Fruit fly (Drosophila melanogaster) whole organism, embryonic: ENCODE data around the gene CG4951.
A peak's percentile ranks its signal among the peaks of the same experiment; 100 is the strongest.

Experiments
- Abd-B ChIP-seq: fragments of 200-800 bp; sonication (Bioruptor generic); optimal IDR thresholded peaks from 2 replicates; lab custom pipeline; 2018; ENCODE audit warnings: missing biosample characterization, mild to moderate bottlenecking, missing genetic modification characterization, moderate library complexity
- Adf1 ChIP-seq: fragments of 200-800 bp; sonication (Bioruptor generic); IDR thresholded peaks from 2 replicates; pipeline ENCODE4 v1.3.6; 2022; ENCODE audit warnings: missing biosample characterization, missing genetic modification characterization
- Asciz ChIP-seq: fragments of 200-800 bp; sonication (Bioruptor generic); optimal IDR thresholded peaks from 2 replicates; lab custom pipeline; 2017; ENCODE audit warnings: missing biosample characterization, mild to moderate bottlenecking, missing genetic modification characterization, missing genetic modification reagents
- CG11085 ChIP-seq: fragments of 200-800 bp; sonication (Bioruptor generic); IDR thresholded peaks from 2 replicates; pipeline ENCODE4 v1.3.6; 2022; ENCODE audit warnings: missing biosample characterization, missing genetic modification characterization
- CG12236 ChIP-seq: fragments of 200-800 bp; sonication (Bioruptor generic); optimal IDR thresholded peaks from 2 replicates; lab custom pipeline; 2016; ENCODE audit warnings: missing biosample characterization, missing genetic modification characterization
- CG1233 ChIP-seq: fragments of 200-800 bp; sonication (Bioruptor generic); optimal IDR thresholded peaks from 4 replicates; lab custom pipeline; 2018; ENCODE audit warnings: missing biosample characterization, mild to moderate bottlenecking, missing genetic modification characterization
- CG17186 ChIP-seq: fragments of 200-800 bp; sonication (Bioruptor generic); optimal IDR thresholded peaks from 3 replicates; lab custom pipeline; 2017; ENCODE audit warnings: missing biosample characterization, missing genetic modification reagents, missing genetic modification characterization
- CG18262 ChIP-seq: fragments of 200-800 bp; optimal IDR thresholded peaks from 3 replicates; lab custom pipeline; 2019; ENCODE audit warnings: missing biosample characterization, mild to moderate bottlenecking, missing genetic modification characterization, moderate library complexity
- CG18619 ChIP-seq: fragments of 200-800 bp; sonication (Bioruptor generic); optimal IDR thresholded peaks from 3 replicates; lab custom pipeline; 2017; ENCODE audit warnings: missing biosample characterization, mild to moderate bottlenecking, missing genetic modification characterization
- CG2875 ChIP-seq: fragments of 200-800 bp; sonication (Bioruptor generic); optimal IDR thresholded peaks from 2 replicates; lab custom pipeline; 2017; ENCODE audit warnings: missing biosample characterization, mild to moderate bottlenecking, missing genetic modification characterization, missing genetic modification reagents
- CG32767 ChIP-seq: fragments of 200-800 bp; sonication (Bioruptor generic); IDR thresholded peaks from 2 replicates; pipeline ENCODE4 v1.3.6; 2022; ENCODE audit warnings: missing biosample characterization, missing genetic modification characterization
- CG34376 ChIP-seq: fragments of 200-800 bp; sonication (Bioruptor generic); optimal IDR thresholded peaks from 2 replicates; lab custom pipeline; 2018; ENCODE audit warnings: missing biosample characterization, mild to moderate bottlenecking, missing genetic modification characterization
- CG4328 ChIP-seq: fragments of 200-800 bp; sonication (Bioruptor generic); optimal IDR thresholded peaks from 3 replicates; lab custom pipeline; 2017; ENCODE audit warnings: missing biosample characterization, missing genetic modification reagents, missing genetic modification characterization
- CG4360 ChIP-seq: fragments of 200-800 bp; sonication (Bioruptor generic); IDR thresholded peaks from 2 replicates; pipeline ENCODE4 v1.3.6; 2022; ENCODE audit warnings: missing biosample characterization, missing genetic modification characterization
- CG6765 ChIP-seq: fragments of 200-800 bp; sonication (Bioruptor generic); optimal IDR thresholded peaks from 3 replicates; lab custom pipeline; 2017; ENCODE audit warnings: missing biosample characterization, mild to moderate bottlenecking, missing genetic modification characterization
- CG7372 ChIP-seq: fragments of 200-800 bp; sonication (Bioruptor generic); IDR thresholded peaks from 2 replicates; pipeline ENCODE4 v1.3.6; 2022; ENCODE audit warnings: missing biosample characterization, missing genetic modification characterization
- CG7928 ChIP-seq: fragments of 200-800 bp; sonication (Bioruptor generic); optimal IDR thresholded peaks from 2 replicates; lab custom pipeline; 2017; ENCODE audit warnings: missing biosample characterization, mild to moderate bottlenecking, missing genetic modification characterization
- CTCF ChIP-seq: fragments of 200-800 bp; sonication (Bioruptor generic); optimal IDR thresholded peaks from 2 replicates; lab custom pipeline; 2017; ENCODE audit warnings: missing biosample characterization, mild to moderate bottlenecking, missing genetic modification characterization, moderate library complexity
- CkIIα-i1 ChIP-seq: fragments of 200-800 bp; sonication (Bioruptor generic); IDR thresholded peaks from 2 replicates; pipeline ENCODE4 v1.3.6; 2022; ENCODE audit warnings: missing biosample characterization, missing genetic modification characterization
- D19A ChIP-seq: fragments of 200-800 bp; optimal IDR thresholded peaks from 3 replicates; lab custom pipeline; 2019; ENCODE audit warnings: missing biosample characterization, mild to moderate bottlenecking, missing genetic modification characterization, moderate library complexity
- Dbx ChIP-seq: fragments of 200-800 bp; sonication (Bioruptor generic); IDR thresholded peaks from 3 replicates; pipeline ENCODE4 v1.3.6; 2022; ENCODE audit warnings: missing biosample characterization, missing genetic modification characterization
- Dfd ChIP-seq, 2 experiments: fragments of >200 bp; optimal IDR thresholded peaks; 2 replicates each; lab custom pipeline; 2017; ENCODE audit warnings: missing biosample characterization in 2 of 2, missing genetic modification characterization in 2 of 2
- Dll ChIP-seq: fragments of 200-800 bp; sonication (Bioruptor generic); IDR thresholded peaks from 4 replicates; pipeline ENCODE4 v1.3.6; 2022; ENCODE audit warnings: missing biosample characterization, missing genetic modification characterization; ENCODE audit not compliant: partially characterized antibody
- Dref ChIP-seq: fragments of 200-800 bp; sonication (Bioruptor generic); IDR thresholded peaks from 2 replicates; pipeline ENCODE4 v1.3.6; 2022; ENCODE audit warnings: missing biosample characterization, missing genetic modification characterization
- E2f1 ChIP-seq: fragments of 200-800 bp; sonication (Bioruptor generic); IDR thresholded peaks from 2 replicates; pipeline ENCODE4 v1.3.6; 2022; ENCODE audit warnings: missing biosample characterization, missing genetic modification characterization
- Fer3 ChIP-seq: fragments of 200-800 bp; sonication (Bioruptor generic); optimal IDR thresholded peaks from 2 replicates; lab custom pipeline; 2018; ENCODE audit warnings: missing biosample characterization, mild to moderate bottlenecking, missing genetic modification characterization, moderate library complexity
- Hmr ChIP-seq: fragments of 200-800 bp; sonication (Bioruptor generic); optimal IDR thresholded peaks from 3 replicates; lab custom pipeline; 2017; ENCODE audit warnings: mild to moderate bottlenecking, missing biosample characterization, missing genetic modification reagents, missing genetic modification characterization
- Meics ChIP-seq: fragments of 200-800 bp; sonication (Bioruptor generic); optimal IDR thresholded peaks from 2 replicates; lab custom pipeline; 2017; ENCODE audit warnings: missing biosample characterization, mild to moderate bottlenecking, missing genetic modification characterization
- Mrtf ChIP-seq: fragments of 200-800 bp; sonication (Bioruptor generic); IDR thresholded peaks from 3 replicates; pipeline ENCODE4 v1.3.6; 2022; ENCODE audit warnings: missing biosample characterization, missing genetic modification characterization
- NC2β ChIP-seq: fragments of 200-800 bp; sonication (Bioruptor generic); optimal IDR thresholded peaks from 2 replicates; lab custom pipeline; 2016; ENCODE audit warnings: missing biosample characterization, missing genetic modification characterization
- Rfx ChIP-seq: fragments of 200-800 bp; sonication (Bioruptor generic); IDR thresholded peaks from 2 replicates; pipeline ENCODE4 v1.3.6; 2022; ENCODE audit warnings: missing biosample characterization, missing genetic modification characterization
- ara ChIP-seq: fragments of 200-800 bp; sonication (Bioruptor generic); IDR thresholded peaks from 2 replicates; pipeline ENCODE4 v1.3.6; 2022; ENCODE audit warnings: missing biosample characterization, missing genetic modification characterization
- bab2 ChIP-seq: fragments of 200-800 bp; sonication (Bioruptor generic); optimal IDR thresholded peaks from 2 replicates; lab custom pipeline; 2016; ENCODE audit warnings: missing biosample characterization, missing genetic modification characterization
- cad ChIP-seq: fragments of >200 bp; optimal IDR thresholded peaks from 2 replicates; lab custom pipeline; 2017; ENCODE audit warnings: missing biosample characterization, missing genetic modification characterization
- cas ChIP-seq: fragments of 200-800 bp; sonication (Bioruptor generic); IDR thresholded peaks from 2 replicates; pipeline ENCODE4 v1.3.6; 2022; ENCODE audit warnings: missing biosample characterization, missing genetic modification characterization
- dmrt11E ChIP-seq: fragments of 200-800 bp; sonication (Bioruptor generic); optimal IDR thresholded peaks from 3 replicates; lab custom pipeline; 2018; ENCODE audit warnings: missing biosample characterization, mild to moderate bottlenecking, missing genetic modification characterization, moderate library complexity
- en ChIP-seq: fragments of 200-800 bp; sonication (Bioruptor generic); optimal IDR thresholded peaks from 2 replicates; lab custom pipeline; 2016; ENCODE audit warnings: missing biosample characterization, missing genetic modification characterization
- ewg ChIP-seq: fragments of 200-800 bp; sonication (Bioruptor generic); optimal IDR thresholded peaks from 3 replicates; lab custom pipeline; 2017; ENCODE audit warnings: mild to moderate bottlenecking, missing biosample characterization, missing genetic modification reagents, missing genetic modification characterization
- fd96Cb ChIP-seq: fragments of 200-800 bp; sonication (Bioruptor generic); optimal IDR thresholded peaks from 2 replicates; lab custom pipeline; 2018; ENCODE audit warnings: missing biosample characterization, mild to moderate bottlenecking, missing genetic modification characterization, moderate library complexity
- fu2 ChIP-seq: fragments of 200-800 bp; sonication (Bioruptor generic); optimal IDR thresholded peaks from 2 replicates; lab custom pipeline; 2016; ENCODE audit warnings: missing biosample characterization, missing genetic modification characterization
- her ChIP-seq: fragments of 200-800 bp; sonication (Bioruptor generic); optimal IDR thresholded peaks from 2 replicates; lab custom pipeline; 2016; ENCODE audit warnings: missing biosample characterization, missing genetic modification characterization
- kah ChIP-seq: fragments of 200-800 bp; sonication (Bioruptor generic); optimal IDR thresholded peaks from 2 replicates; lab custom pipeline; 2018; ENCODE audit warnings: missing biosample characterization, mild to moderate bottlenecking, missing genetic modification characterization
- mirr ChIP-seq: fragments of 200-800 bp; sonication (Bioruptor generic); optimal IDR thresholded peaks from 3 replicates; lab custom pipeline; 2018; ENCODE audit warnings: missing biosample characterization, mild to moderate bottlenecking, missing genetic modification characterization
- mld ChIP-seq: fragments of 200-800 bp; sonication (Bioruptor generic); IDR thresholded peaks from 3 replicates; pipeline ENCODE4 v1.3.6; 2022; ENCODE audit warnings: missing biosample characterization, missing genetic modification characterization; ENCODE audit not compliant: partially characterized antibody
- pb ChIP-seq: fragments of 200-800 bp; sonication (Bioruptor generic); optimal IDR thresholded peaks from 3 replicates; lab custom pipeline; 2016; ENCODE audit warnings: missing biosample characterization, missing genetic modification characterization
- pfk ChIP-seq: fragments of 200-800 bp; sonication (Bioruptor generic); optimal IDR thresholded peaks from 2 replicates; lab custom pipeline; 2018; ENCODE audit warnings: missing biosample characterization, mild to moderate bottlenecking, missing genetic modification characterization, moderate library complexity
- pho ChIP-seq: fragments of 200-800 bp; sonication (Bioruptor generic); optimal IDR thresholded peaks from 2 replicates; lab custom pipeline; 2016; ENCODE audit warnings: missing biosample characterization, missing genetic modification characterization
- seq ChIP-seq: fragments of 200-800 bp; sonication (Bioruptor generic); IDR thresholded peaks from 2 replicates; pipeline ENCODE4 v1.3.6; 2022; ENCODE audit warnings: missing biosample characterization, missing genetic modification characterization
- slou ChIP-seq: fragments of 200-800 bp; sonication (Bioruptor generic); optimal IDR thresholded peaks from 3 replicates; lab custom pipeline; 2016; ENCODE audit warnings: missing biosample characterization, missing genetic modification characterization
- stwl ChIP-seq: fragments of 200-800 bp; sonication (Bioruptor generic); optimal IDR thresholded peaks from 3 replicates; lab custom pipeline; 2018; ENCODE audit warnings: missing biosample characterization, mild to moderate bottlenecking, missing genetic modification characterization, moderate library complexity

CG4951 gene

DNA sequence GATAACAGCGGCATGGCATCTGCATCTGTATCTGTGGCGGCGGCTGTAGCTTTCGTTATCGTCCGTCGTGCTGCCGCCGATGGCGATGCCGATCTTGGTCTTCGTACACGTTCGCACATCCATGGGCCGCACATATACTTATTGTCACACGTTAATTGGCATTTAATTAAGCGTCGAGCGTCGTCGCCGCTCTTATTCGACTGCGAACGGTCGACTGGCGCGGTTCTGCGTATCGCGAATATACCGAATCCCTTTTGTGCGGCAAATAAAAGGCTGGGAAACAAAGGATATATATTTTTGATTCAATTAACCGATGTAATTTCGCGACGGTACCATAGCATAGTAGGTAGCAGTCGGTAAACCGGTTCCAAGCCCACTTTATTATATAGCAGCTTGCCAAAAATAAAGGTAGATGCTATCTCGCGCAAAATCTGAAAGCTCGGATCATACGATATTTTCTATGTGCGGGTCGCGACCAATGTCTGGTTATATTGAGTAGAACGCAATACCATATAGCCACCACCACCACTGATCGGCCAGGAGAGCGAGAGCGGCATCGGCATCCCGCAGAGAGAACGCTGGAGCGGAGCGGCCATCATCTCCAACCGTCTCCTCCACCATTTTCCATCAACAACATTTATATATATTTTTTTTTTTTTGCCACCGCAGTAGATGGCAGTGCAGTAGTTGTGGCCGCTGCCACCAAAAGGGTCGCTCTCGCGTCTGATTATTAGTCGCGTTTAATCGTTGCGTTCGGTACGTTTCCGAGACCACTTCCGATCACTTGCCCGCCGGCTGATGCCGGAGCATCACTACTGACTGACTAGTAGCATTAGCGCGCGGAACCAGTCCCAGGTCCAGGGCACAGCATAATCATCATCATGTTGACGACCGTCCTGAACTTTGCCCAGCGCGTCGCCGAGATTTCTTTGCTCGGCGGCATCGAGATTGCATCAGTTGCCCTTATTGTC, 28.6 kb downstream of the CG4951 start, which contains the start of gene mino (continued):
- TF ChIP-seq Dbx (GFP tag; lab: Robert Waterston, UW) (no peak), slou (GFP tag; lab: Kevin White, UChicago) (no peak), bab2 (GFP tag; lab: Kevin White, UChicago) (no peak), Adf1 (peak; percentile 40; the same call in 1 of the 2 replicates), Meics (GFP tag; lab: Kevin White, UChicago) (peak; percentile 24), ewg (no peak), Abd-B (GFP tag; lab: Kevin White, UChicago) (no peak), mirr (GFP tag; lab: Kevin White, UChicago) (peak; percentile 15), CG18262 (tag; lab: Kevin White, UChicago) (no peak), CG18619 (GFP tag; lab: Kevin White, UChicago) (no peak), CG4360 (no peak), Dfd (GFP tag; optimal IDR thresholded peaks at IDR 0.05; lab: Kevin White, UChicago) (no peak), fu2 (GFP tag; lab: Kevin White, UChicago) (no peak), CG7372 (GFP tag; lab: Robert Waterston, UW) (no peak), CG2875 (GFP tag; lab: Kevin White, UChicago) (no peak), Hmr (peak; percentile 4), kah (GFP tag; lab: Kevin White, UChicago) (peak; percentile 7), CG11085 (GFP tag; lab: Robert Waterston, UW) (0 out of 2 replicates have a peak, but pooled peaks have one; percentile 9), NC2β (GFP tag; lab: Kevin White, UChicago) (no peak), pb (no peak), stwl (no peak), Rfx (GFP tag; lab: Robert Waterston, UW) (0 out of 2 replicates have a peak, but pooled peaks have one; percentile 4), CG7928 (GFP tag; lab: Kevin White, UChicago) (no peak), Dll (0 out of 4 replicates have a peak, but pooled peaks have one; percentile 10), CkIIα-i1 (no peak), CG17186 (GFP tag; lab: Kevin White, UChicago) (no peak), cas (GFP tag; lab: Robert Waterston, UW) (no peak), CG4328 (no peak), CG32767 (GFP tag; lab: Robert Waterston, UW) (no peak), D19A (tag; lab: Kevin White, UChicago) (no peak), pho (GFP tag; lab: Kevin White, UChicago) (no peak), Mrtf (no peak), dmrt11E (tag; lab: Kevin White, UChicago) (no peak), cad (GFP tag; lab: Kevin White, UChicago) (no peak), CG12236 (GFP tag; lab: Kevin White, UChicago) (no peak), CTCF (GFP tag; lab: Kevin White, UChicago) (no peak), Asciz (GFP tag; lab: Kevin White, UChicago) (no peak), CG6765 (peak; percentile 38), seq (GFP tag; lab: Robert Waterston, UW) (no peak), her (GFP tag; lab: Kevin White, UChicago) (no peak), Fer3 (tag; lab: Kevin White, UChicago) (no peak), pfk (GFP tag; lab: Kevin White, UChicago) (no peak), en (GFP tag; lab: Kevin White, UChicago) (no peak), fd96Cb (no peak), ara (GFP tag; lab: Robert Waterston, UW) (no peak), E2f1 (GFP tag; lab: Robert Waterston, UW) (no peak), Dref (no peak), mld (GFP tag; lab: Robert Waterston, UW) (no peak), CG34376 (GFP tag; lab: Kevin White, UChicago) (peak; percentile 80), CG1233 (GFP tag; lab: Kevin White, UChicago) (no peak)
